ENCODE assay signal across 1 fruit fly cellular context in the genomic region with DNA sequence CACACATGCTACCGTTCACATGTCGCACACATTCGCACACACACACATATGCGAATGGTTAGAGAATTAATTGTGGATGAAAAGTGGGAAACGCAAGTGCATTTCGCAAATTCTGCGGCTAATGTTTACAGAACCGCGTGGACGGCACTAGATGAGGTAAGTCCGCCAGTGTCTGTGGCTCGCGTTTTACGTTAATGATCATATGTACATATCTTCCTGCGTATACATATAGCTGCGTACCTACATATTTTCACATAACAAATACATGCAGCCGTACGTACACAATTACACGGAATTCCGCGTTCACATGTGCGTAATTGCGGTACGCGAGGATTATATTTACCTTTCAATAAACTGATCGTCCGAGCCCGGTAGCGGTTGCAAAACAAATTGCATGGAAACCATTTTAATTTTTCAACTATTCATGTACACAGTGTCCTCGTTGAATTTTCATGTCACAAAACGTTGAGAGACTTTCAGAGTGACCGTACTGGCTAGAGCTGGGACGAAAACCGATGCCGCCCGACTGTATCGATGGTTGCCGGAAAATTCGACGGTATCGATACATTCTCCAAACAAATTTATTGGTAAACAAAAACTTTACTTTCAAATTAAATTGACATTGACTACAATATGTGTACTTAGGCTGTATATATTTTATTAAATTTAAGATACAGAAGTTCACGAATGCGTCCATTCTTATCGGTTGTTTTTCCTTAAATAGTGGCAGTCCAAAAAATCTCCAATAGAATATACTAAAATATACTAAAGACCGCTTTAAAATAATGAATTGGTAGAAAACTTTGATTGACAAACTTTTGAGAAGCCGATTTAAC.
TF ChIP-seq lines count a peak whose summit lies in the region.

A gene (minus strand): TSS at position 495 of the 836 bp plus-strand sequence.

TF ChIP-seq in whole organism, embryonic, 481 proteins besides CTCF, POLR2A, EP300 and RAD21 (continued from another document):
- TF ChIP-seq vfl (GFP tag; optimal IDR thresholded peaks at IDR 0.05; lab: Kevin White, UChicago), result no peak
- peak; percentile 73 for TF ChIP-seq ato (GFP tag; IDR thresholded peaks at IDR 0.05; lab: Robert Waterston, UW; ENCODE audit: partially characterized antibody)
- TF ChIP-seq Opbp (GFP tag; IDR thresholded peaks at IDR 0.05; lab: Robert Waterston, UW; ENCODE audit: partially characterized antibody), result peak; percentile 87
- no peak for TF ChIP-seq CG6654 (GFP tag; optimal IDR thresholded peaks at IDR 0.05; lab: Kevin White, UChicago)
- peak; percentile 76 for TF ChIP-seq YL-1 (GFP tag; optimal IDR thresholded peaks at IDR 0.05; lab: Kevin White, UChicago)
- no peak for TF ChIP-seq CG12104 (GFP tag; optimal IDR thresholded peaks at IDR 0.05; lab: Kevin White, UChicago)
- TF ChIP-seq Sry-δ (GFP tag; optimal IDR thresholded peaks at IDR 0.05; lab: Kevin White, UChicago), result peak; percentile 91
- TF ChIP-seq Ets97D (GFP tag; optimal IDR thresholded peaks at IDR 0.05; lab: Kevin White, UChicago), result peak; percentile 51
- peak; percentile 88 for TF ChIP-seq CG4617 (GFP tag; optimal IDR thresholded peaks at IDR 0.05; lab: Kevin White, UChicago; ENCODE audit: borderline replicate concordance)
- no peak for TF ChIP-seq zf30C (GFP tag; optimal IDR thresholded peaks at IDR 0.05; lab: Kevin White, UChicago)
- TF ChIP-seq CG2199 (GFP tag; IDR thresholded peaks at IDR 0.05; lab: Robert Waterston, UW), result no peak
- TF ChIP-seq MESR4 (GFP tag; optimal IDR thresholded peaks at IDR 0.05; lab: Kevin White, UChicago), result peak; percentile 92
- TF ChIP-seq CG15479 (GFP tag; optimal IDR thresholded peaks at IDR 0.05; lab: Kevin White, UChicago), result peak; percentile 56
- no peak for TF ChIP-seq ac (GFP tag; optimal IDR thresholded peaks at IDR 0.05; lab: Kevin White, UChicago)
- peak; percentile 70 for TF ChIP-seq Sin3A (optimal IDR thresholded peaks at IDR 0.05; lab: Kevin White, UChicago)
- peak; percentile 45 for TF ChIP-seq CG9932 (GFP tag; IDR thresholded peaks at IDR 0.05; lab: Robert Waterston, UW)
- TF ChIP-seq yki (optimal IDR thresholded peaks at IDR 0.05; lab: Kevin White, UChicago), result no peak
- TF ChIP-seq hbn (GFP tag; IDR thresholded peaks at IDR 0.05; lab: Robert Waterston, UW; ENCODE audit: partially characterized antibody), result peak; percentile 73
- no peak for TF ChIP-seq CG18476 (GFP tag; optimal IDR thresholded peaks at IDR 0.05; lab: Kevin White, UChicago)
- TF ChIP-seq CG17186 (GFP tag; optimal IDR thresholded peaks at IDR 0.05; lab: Kevin White, UChicago), result peak; percentile 24
- no peak for TF ChIP-seq CG7372 (GFP tag; IDR thresholded peaks at IDR 0.05; lab: Robert Waterston, UW)
- peak; percentile 62 for TF ChIP-seq nmo (GFP tag; optimal IDR thresholded peaks at IDR 0.05; lab: Kevin White, UChicago)
- TF ChIP-seq Doc3 (GFP tag; IDR thresholded peaks at IDR 0.05; lab: Robert Waterston, UW; ENCODE audit: partially characterized antibody), result peak; percentile 78; the same call in 2 of the 3 replicates
- TF ChIP-seq stwl (tag; optimal IDR thresholded peaks at IDR 0.05; lab: Kevin White, UChicago), result peak; percentile 62
- TF ChIP-seq CG3995 (GFP tag; optimal IDR thresholded peaks at IDR 0.05; lab: Kevin White, UChicago), result peak; percentile 45
- peak; percentile 92 for TF ChIP-seq Dll (GFP tag; IDR thresholded peaks at IDR 0.05; lab: Robert Waterston, UW; ENCODE audit: partially characterized antibody)
- TF ChIP-seq CG7963 (GFP tag; IDR thresholded peaks at IDR 0.05; lab: Robert Waterston, UW; ENCODE audit: partially characterized antibody), result peak; percentile 64; the same call in 2 of the 3 replicates
- TF ChIP-seq CG14710 (tag; optimal IDR thresholded peaks at IDR 0.05; lab: Kevin White, UChicago), result peak; percentile 63
- no peak for TF ChIP-seq CG4328 (GFP tag; optimal IDR thresholded peaks at IDR 0.05; lab: Kevin White, UChicago)
- no peak for TF ChIP-seq jigr1 (GFP tag; IDR thresholded peaks at IDR 0.05; lab: Robert Waterston, UW)
- no peak for TF ChIP-seq sqz (GFP tag; optimal IDR thresholded peaks at IDR 0.05; lab: Kevin White, UChicago)
- TF ChIP-seq CG17361 (GFP tag; IDR thresholded peaks at IDR 0.05; lab: Robert Waterston, UW), result no peak
- no peak for TF ChIP-seq seq (GFP tag; IDR thresholded peaks at IDR 0.05; lab: Robert Waterston, UW)
- no peak for TF ChIP-seq Hmx (GFP tag; optimal IDR thresholded peaks at IDR 0.05; lab: Kevin White, UChicago)
- TF ChIP-seq Vsx1 (GFP tag; optimal IDR thresholded peaks at IDR 0.05; lab: Kevin White, UChicago), result no peak
- TF ChIP-seq CG4424 (GFP tag; optimal IDR thresholded peaks at IDR 0.05; lab: Kevin White, UChicago), result peak; percentile 2
- TF ChIP-seq gfzf (GFP tag; optimal IDR thresholded peaks at IDR 0.05; lab: Kevin White, UChicago), result peak; percentile 61
- no peak for TF ChIP-seq MTF-1 (GFP tag; optimal IDR thresholded peaks at IDR 0.05; lab: Kevin White, UChicago; ENCODE audit: borderline replicate concordance)
- peak; percentile 88 for TF ChIP-seq CG9797 (GFP tag; optimal IDR thresholded peaks at IDR 0.05; lab: Kevin White, UChicago)
- TF ChIP-seq inv (GFP tag; IDR thresholded peaks at IDR 0.05; lab: Robert Waterston, UW; ENCODE audit: partially characterized antibody), result peak; percentile 79
- TF ChIP-seq Fer1 (GFP tag; optimal IDR thresholded peaks at IDR 0.05; lab: Kevin White, UChicago), result peak; percentile 13
- TF ChIP-seq CG42726 (GFP tag; IDR thresholded peaks at IDR 0.05; lab: Robert Waterston, UW; ENCODE audit: partially characterized antibody), result peak; percentile 74; the same call in 1 of the 2 replicates
- TF ChIP-seq stc (GFP tag; IDR thresholded peaks at IDR 0.05; lab: Robert Waterston, UW), result no peak
- TF ChIP-seq E2f2 (GFP tag; IDR thresholded peaks at IDR 0.05; lab: Robert Waterston, UW), result peak; percentile 51; the same call in 1 of the 2 replicates
- TF ChIP-seq CG4854 (GFP tag; optimal IDR thresholded peaks at IDR 0.05; lab: Kevin White, UChicago), result no peak
- no peak for TF ChIP-seq hkb (optimal IDR thresholded peaks at IDR 0.05; lab: Kevin White, UChicago)
- TF ChIP-seq hkb (GFP tag; IDR thresholded peaks at IDR 0.05; lab: Robert Waterston, UW), result peak; percentile 6; the same call in 1 of the 2 replicates
- peak; percentile 77 for TF ChIP-seq CG2129 (GFP tag; IDR thresholded peaks at IDR 0.05; lab: Robert Waterston, UW; ENCODE audit: partially characterized antibody)
- peak; percentile 87 for TF ChIP-seq CG16813 (GFP tag; IDR thresholded peaks at IDR 0.05; lab: Robert Waterston, UW; ENCODE audit: partially characterized antibody)
- no peak for TF ChIP-seq ab (GFP tag; optimal IDR thresholded peaks at IDR 0.05; lab: Kevin White, UChicago)
- TF ChIP-seq CG2116 (GFP tag; optimal IDR thresholded peaks at IDR 0.05; lab: Kevin White, UChicago), result peak; percentile 80
- no peak for TF ChIP-seq GATAe (GFP tag; conservative IDR thresholded peaks at IDR 0.05; lab: Robert Waterston, UW)
- TF ChIP-seq fd96Cb (tag; optimal IDR thresholded peaks at IDR 0.05; lab: Kevin White, UChicago), result no peak
- peak; percentile 77 for TF ChIP-seq Med (GFP tag; lab: Kevin White, UChicago)
- peak; percentile 98 for TF ChIP-seq cg (GFP tag; optimal IDR thresholded peaks at IDR 0.05; lab: Kevin White, UChicago)
- TF ChIP-seq nerfin-2 (GFP tag; IDR thresholded peaks at IDR 0.05; lab: Robert Waterston, UW; ENCODE audit: partially characterized antibody), result peak; percentile 61; the same call in 1 of the 2 replicates
- TF ChIP-seq Bgb (GFP tag; IDR thresholded peaks at IDR 0.05; lab: Robert Waterston, UW; ENCODE audit: partially characterized antibody), result peak; percentile 85
- TF ChIP-seq knrl (GFP tag; IDR thresholded peaks at IDR 0.05; lab: Robert Waterston, UW; ENCODE audit: partially characterized antibody), result peak; percentile 84
- TF ChIP-seq Lhr (GFP tag; optimal IDR thresholded peaks at IDR 0.05; lab: Kevin White, UChicago), result peak; percentile 54
- TF ChIP-seq tna (GFP tag; IDR thresholded peaks at IDR 0.05; lab: Robert Waterston, UW; ENCODE audit: partially characterized antibody), result peak; percentile 77
- peak; percentile 51 for TF ChIP-seq CG30020 (tag; optimal IDR thresholded peaks at IDR 0.05; lab: Kevin White, UChicago)
- TF ChIP-seq Sox100B (GFP tag; optimal IDR thresholded peaks at IDR 0.05; lab: Kevin White, UChicago), result no peak
- TF ChIP-seq CG34224 (GFP tag; IDR thresholded peaks at IDR 0.05; lab: Robert Waterston, UW; ENCODE audit: partially characterized antibody), result peak; percentile 74
- TF ChIP-seq CG3163 (GFP tag; optimal IDR thresholded peaks at IDR 0.05; lab: Kevin White, UChicago), result no peak
- peak; percentile 83 for TF ChIP-seq CG9437 (GFP tag; optimal IDR thresholded peaks at IDR 0.05; lab: Kevin White, UChicago)
- peak; percentile 82 for TF ChIP-seq bbx (GFP tag; IDR thresholded peaks at IDR 0.05; lab: Robert Waterston, UW; ENCODE audit: partially characterized antibody)
- peak; percentile 33; the same call in 1 of the 2 replicates for TF ChIP-seq Nf-YA (GFP tag; IDR thresholded peaks at IDR 0.05; lab: Robert Waterston, UW)
- peak; percentile 89 for TF ChIP-seq nerfin-1 (tag; optimal IDR thresholded peaks at IDR 0.05; lab: Kevin White, UChicago)
- peak; percentile 43 for TF ChIP-seq CG34376 (GFP tag; optimal IDR thresholded peaks at IDR 0.05; lab: Kevin White, UChicago)
- TF ChIP-seq CG1792 (GFP tag; optimal IDR thresholded peaks at IDR 0.05; lab: Kevin White, UChicago), result peak; percentile 36
- TF ChIP-seq unc-4 (GFP tag; IDR thresholded peaks at IDR 0.05; lab: Robert Waterston, UW; ENCODE audit: partially characterized antibody), result peak; percentile 81
- TF ChIP-seq sna (GFP tag; IDR thresholded peaks at IDR 0.05; lab: Robert Waterston, UW; ENCODE audit: partially characterized antibody), result peak; percentile 83
- peak; percentile 88 for TF ChIP-seq Scr (GFP tag; IDR thresholded peaks at IDR 0.05; lab: Robert Waterston, UW; ENCODE audit: partially characterized antibody)
- no peak for TF ChIP-seq chif (GFP tag; optimal IDR thresholded peaks at IDR 0.05; lab: Kevin White, UChicago)
- TF ChIP-seq CG12659 (GFP tag; optimal IDR thresholded peaks at IDR 0.05; lab: Kevin White, UChicago), result peak; percentile 77
- TF ChIP-seq Myb (GFP tag; optimal IDR thresholded peaks at IDR 0.05; lab: Kevin White, UChicago), result peak; percentile 76
- peak; percentile 84 for TF ChIP-seq CG8478 (optimal IDR thresholded peaks at IDR 0.05; lab: Kevin White, UChicago)
- TF ChIP-seq CG6791 (GFP tag; IDR thresholded peaks at IDR 0.05; lab: Robert Waterston, UW; ENCODE audit: partially characterized antibody), result peak; percentile 88
- TF ChIP-seq insv (GFP tag; optimal IDR thresholded peaks at IDR 0.05; lab: Kevin White, UChicago), result peak in 1 of 2 experiments; percentile 14
- TF ChIP-seq ap (GFP tag; IDR thresholded peaks at IDR 0.05; lab: Robert Waterston, UW), result no peak
- peak; percentile 67; the same call in 2 of the 3 replicates for TF ChIP-seq vnd (GFP tag; IDR thresholded peaks at IDR 0.05; lab: Robert Waterston, UW; ENCODE audit: partially characterized antibody)
- peak; percentile 66 for TF ChIP-seq zen2 (GFP tag; IDR thresholded peaks at IDR 0.05; lab: Robert Waterston, UW; ENCODE audit: partially characterized antibody)
- TF ChIP-seq CG14441 (GFP tag; IDR thresholded peaks at IDR 0.05; lab: Robert Waterston, UW), result no peak
- TF ChIP-seq salm (tag; optimal IDR thresholded peaks at IDR 0.05; lab: Kevin White, UChicago), result no peak
- TF ChIP-seq MBD-R2 (GFP tag; IDR thresholded peaks at IDR 0.05; lab: Robert Waterston, UW), result peak; percentile 54
- peak; percentile 87 for TF ChIP-seq CG13287 (GFP tag; IDR thresholded peaks at IDR 0.05; lab: Robert Waterston, UW; ENCODE audit: partially characterized antibody)
- peak; percentile 42 for TF ChIP-seq phol (tag; optimal IDR thresholded peaks at IDR 0.05; lab: Kevin White, UChicago)
- peak; percentile 66; the same call in 2 of the 3 replicates for TF ChIP-seq CG14860 (GFP tag; IDR thresholded peaks at IDR 0.05; lab: Robert Waterston, UW; ENCODE audit: partially characterized antibody)
- peak; percentile 74; the same call in 2 of the 3 replicates for TF ChIP-seq hb (GFP tag; IDR thresholded peaks at IDR 0.05; lab: Robert Waterston, UW; ENCODE audit: partially characterized antibody)
- TF ChIP-seq dm (GFP tag; optimal IDR thresholded peaks at IDR 0.05; lab: Kevin White, UChicago), result peak; percentile 15
- TF ChIP-seq CG17829 (tag; optimal IDR thresholded peaks at IDR 0.05; lab: Kevin White, UChicago), result peak; percentile 53
- TF ChIP-seq row (GFP tag; IDR thresholded peaks at IDR 0.05; lab: Robert Waterston, UW), result peak; percentile 48; the same call in 2 of the 3 replicates
- peak; percentile 24 for TF ChIP-seq CG16863 (GFP tag; optimal IDR thresholded peaks at IDR 0.05; lab: Kevin White, UChicago)
TF ChIP-seq in whole organism, embryonic: peak in this region for 79.
